Fruit fly (Drosophila melanogaster): ENCODE measurements around the gene CG10565.

CG10565 gene

dm6 chr3L:21130839-21131410, 5.2 kb downstream of the CG10565 start, which contains the start of gene ko (continued):
- TF ChIP-seq fd96Cb (tag; optimal IDR thresholded peaks at IDR 0.05) (no peak), CG8388 (GFP tag; optimal IDR thresholded peaks at IDR 0.05) (peak; percentile 21), CG12219 (GFP tag; optimal IDR thresholded peaks at IDR 0.05) (peak; percentile 39), CG14860 (GFP tag; IDR thresholded peaks at IDR 0.05; ENCODE audit: partially characterized antibody) (no peak), CG3407 (GFP tag; optimal IDR thresholded peaks at IDR 0.05) (peak; percentile 49), CG10654 (GFP tag; optimal IDR thresholded peaks at IDR 0.05) (peak; percentile 24), Hr3 (GFP tag; optimal IDR thresholded peaks at IDR 0.05) (no peak), NfI (GFP tag; optimal IDR thresholded peaks at IDR 0.05) (peak; percentile 5), CG11247 (GFP tag; IDR thresholded peaks at IDR 0.05) (no peak), D (optimal IDR thresholded peaks at IDR 0.05) (no peak), D (GFP tag; optimal IDR thresholded peaks at IDR 0.05) (peak; percentile 58), HmgZ (tag; optimal IDR thresholded peaks at IDR 0.05) (no peak), al (GFP tag; IDR thresholded peaks at IDR 0.05) (no peak), dan (GFP tag; IDR thresholded peaks at IDR 0.05) (no peak), CG9817 (tag; optimal IDR thresholded peaks at IDR 0.05) (no peak), twi (tag; optimal IDR thresholded peaks at IDR 0.05) (no peak), TFAM (GFP tag; optimal IDR thresholded peaks at IDR 0.05) (no peak), CG13894 (tag; optimal IDR thresholded peaks at IDR 0.05) (no peak), pb (GFP tag; optimal IDR thresholded peaks at IDR 0.05) (no peak), psq (GFP tag; optimal IDR thresholded peaks at IDR 0.05) (no peak), slp2 (GFP tag; optimal IDR thresholded peaks at IDR 0.05) (no peak), H2.0 (GFP tag; IDR thresholded peaks at IDR 0.05) (no peak), CG14050 (GFP tag; IDR thresholded peaks at IDR 0.05) (no peak), schlank (tag; optimal IDR thresholded peaks at IDR 0.05) (no peak), Ravus (GFP tag; IDR thresholded peaks at IDR 0.05) (no peak), Hr39 (optimal IDR thresholded peaks at IDR 0.05) (no peak), ci (GFP tag; IDR thresholded peaks at IDR 0.05) (peak; percentile 87), crol (GFP tag; IDR thresholded peaks at IDR 0.05) (no peak), CG4404 (GFP tag; IDR thresholded peaks at IDR 0.05) (no peak), Doc3 (GFP tag; IDR thresholded peaks at IDR 0.05; ENCODE audit: partially characterized antibody) (no peak), crp (GFP tag; optimal IDR thresholded peaks at IDR 0.05) (no peak), bab2 (GFP tag; optimal IDR thresholded peaks at IDR 0.05) (peak; percentile 19), CG11504 (tag; optimal IDR thresholded peaks at IDR 0.05) (no peak), Atf3 (GFP tag; optimal IDR thresholded peaks at IDR 0.05) (no peak), Chrac-16 (GFP tag; optimal IDR thresholded peaks at IDR 0.05) (no peak), CG9609 (GFP tag; optimal IDR thresholded peaks at IDR 0.05) (no peak), Xbp1 (GFP tag; optimal IDR thresholded peaks at IDR 0.05) (no peak), H15 (GFP tag; IDR thresholded peaks at IDR 0.05) (no peak), CG16779 (GFP tag; IDR thresholded peaks at IDR 0.05) (no peak), inv (GFP tag; IDR thresholded peaks at IDR 0.05; ENCODE audit: partially characterized antibody) (no peak), Nf-YC (tag; optimal IDR thresholded peaks at IDR 0.05) (no peak), PHDP (tag; optimal IDR thresholded peaks at IDR 0.05) (peak; percentile 40), Jarid2 (GFP tag; optimal IDR thresholded peaks at IDR 0.05) (peak; percentile 66), trh (GFP tag; optimal IDR thresholded peaks at IDR 0.05) (no peak), CG12659 (GFP tag; optimal IDR thresholded peaks at IDR 0.05) (no peak), CG10321 (GFP tag; IDR thresholded peaks at IDR 0.05) (no peak), Hey (tag; optimal IDR thresholded peaks at IDR 0.05) (no peak), CG15011 (GFP tag; optimal IDR thresholded peaks at IDR 0.05) (peak; percentile 21), CG8924 (tag; optimal IDR thresholded peaks at IDR 0.05) (no peak), ttk (GFP tag; IDR thresholded peaks at IDR 0.05) (no peak), CG6854 (GFP tag; optimal IDR thresholded peaks at IDR 0.05) (no peak), Neu2 (GFP tag; optimal IDR thresholded peaks at IDR 0.05; ENCODE audit: borderline replicate concordance) (no peak)

All from whole organism, embryonic.